Worm (Caenorhabditis elegans): ENCODE results near the gene D2085.7.

ce11 chrII:8695783-8696182 lies 54.6 kb downstream of the D2085.7 start, which contains the start of gene C34C6.10:
- no peak for TF ChIP-seq unc-62 (GFP tag; optimal IDR thresholded peaks at IDR 0.05)
- TF ChIP-seq nhr-129 (tag; optimal IDR thresholded peaks at IDR 0.05): no peak
- no peak for TF ChIP-seq elt-3 (tag; optimal IDR thresholded peaks at IDR 0.05)
- TF ChIP-seq ZK546.5 (tag; optimal IDR thresholded peaks at IDR 0.05): no peak
- TF ChIP-seq ztf-4 (tag; optimal IDR thresholded peaks at IDR 0.05): no peak
- TF ChIP-seq Y55F3AM.14 (GFP tag; optimal IDR thresholded peaks at IDR 0.05): no peak
- no peak for TF ChIP-seq elt-1 (tag; optimal IDR thresholded peaks at IDR 0.05)
- no peak for TF ChIP-seq lin-13 (GFP tag; optimal IDR thresholded peaks at IDR 0.05)
- no peak for TF ChIP-seq fos-1 (tag; optimal IDR thresholded peaks at IDR 0.05)
- no peak for TF ChIP-seq lsy-2 (tag; optimal IDR thresholded peaks at IDR 0.05)
- TF ChIP-seq nhr-10 (tag; optimal IDR thresholded peaks at IDR 0.05): no peak
- no peak for TF ChIP-seq ztf-11 (tag; optimal IDR thresholded peaks at IDR 0.05)
